Fruit fly (Drosophila melanogaster): ENCODE results near the gene CG44227.

The CG44227 gene

DNA sequence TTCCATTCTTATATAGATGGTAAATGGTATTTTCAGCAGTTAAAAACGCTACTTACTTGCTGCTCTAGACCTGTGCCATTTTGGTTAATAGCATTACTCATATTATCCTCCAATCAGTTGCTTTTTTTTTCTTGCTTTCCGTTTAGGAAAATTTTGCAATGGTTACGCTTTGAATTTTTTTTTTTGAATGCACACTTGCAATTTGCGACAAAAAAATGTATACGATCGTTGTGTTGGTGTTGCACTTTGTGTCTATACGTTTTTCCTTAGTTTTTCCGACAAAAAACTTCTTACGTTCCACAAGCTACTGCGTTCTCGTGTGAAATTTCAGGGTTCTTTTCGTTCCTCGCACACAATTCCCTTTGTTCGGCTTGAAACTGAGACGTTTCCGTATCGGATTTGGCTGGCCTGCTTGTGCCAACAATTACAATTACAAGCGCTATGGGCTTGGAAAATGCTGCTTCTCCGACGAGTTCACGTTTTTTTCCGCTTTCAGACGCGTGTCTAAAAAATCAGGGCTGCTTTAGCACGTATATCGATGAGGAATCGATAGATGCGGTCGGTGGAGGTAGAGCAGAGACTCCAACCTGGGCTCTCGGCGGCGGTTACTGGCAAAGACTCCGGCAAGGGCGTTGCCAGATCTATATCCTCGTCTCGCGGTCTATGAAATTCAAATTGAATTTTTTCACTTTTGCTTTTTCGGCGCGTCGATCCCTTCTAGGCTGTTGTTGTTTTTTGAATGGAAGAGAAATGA, 24.9 kb downstream of the CG44227 start (continued):
- no peak for TF ChIP-seq CG10462 (GFP tag; optimal IDR thresholded peaks at IDR 0.05)
- TF ChIP-seq scrt (GFP tag; optimal IDR thresholded peaks at IDR 0.05): peak; percentile 6
- TF ChIP-seq unpg (GFP tag; optimal IDR thresholded peaks at IDR 0.05): peak; percentile 40
- TF ChIP-seq her (GFP tag; optimal IDR thresholded peaks at IDR 0.05): peak; percentile 67
- TF ChIP-seq sens (GFP tag): peak; percentile 93
- TF ChIP-seq abd-A (tag; optimal IDR thresholded peaks at IDR 0.05): peak; percentile 8
- peak; percentile 43 for TF ChIP-seq CG4282 (GFP tag; optimal IDR thresholded peaks at IDR 0.05)
- no peak for TF ChIP-seq CG4820 (GFP tag; optimal IDR thresholded peaks at IDR 0.05)
- TF ChIP-seq CG2202 (tag; optimal IDR thresholded peaks at IDR 0.05): peak; percentile 30
- no peak for TF ChIP-seq CG10431 (GFP tag; optimal IDR thresholded peaks at IDR 0.05)
- TF ChIP-seq BEAF-32 (GFP tag; optimal IDR thresholded peaks at IDR 0.05): peak; percentile 97
- peak; percentile 39 for TF ChIP-seq Hsf (GFP tag; optimal IDR thresholded peaks at IDR 0.05)
- peak; percentile 99 for TF ChIP-seq Dref (GFP tag; IDR thresholded peaks at IDR 0.05)
- peak; percentile 25 for TF ChIP-seq sd (tag; optimal IDR thresholded peaks at IDR 0.05)
- TF ChIP-seq Dp (GFP tag; optimal IDR thresholded peaks at IDR 0.05): peak; percentile 98
- TF ChIP-seq maf-S (GFP tag; optimal IDR thresholded peaks at IDR 0.05): peak; percentile 40
- peak; percentile 95 for TF ChIP-seq MESR4 (GFP tag; optimal IDR thresholded peaks at IDR 0.05)
- TF ChIP-seq pros (GFP tag; optimal IDR thresholded peaks at IDR 0.05): peak; percentile 35
- no peak for TF ChIP-seq CG10979 (tag; optimal IDR thresholded peaks at IDR 0.05)
- TF ChIP-seq CG7928 (GFP tag; optimal IDR thresholded peaks at IDR 0.05): peak; percentile 87
- peak; percentile 75 for TF ChIP-seq vnd (GFP tag; IDR thresholded peaks at IDR 0.05; ENCODE audit: partially characterized antibody)
- TF ChIP-seq CG4424 (GFP tag; optimal IDR thresholded peaks at IDR 0.05): peak; percentile 17
- TF ChIP-seq ase (GFP tag; IDR thresholded peaks at IDR 0.05): no peak
- peak; percentile 65 for TF ChIP-seq gfzf (GFP tag; optimal IDR thresholded peaks at IDR 0.05)
- peak; percentile 96 for TF ChIP-seq amos (GFP tag; IDR thresholded peaks at IDR 0.05; ENCODE audit: partially characterized antibody)
- peak; percentile 30; the same call in 1 of the 2 replicates for TF ChIP-seq Atf6 (GFP tag; IDR thresholded peaks at IDR 0.05)
- peak in 1 of 2 experiments; percentile 74 for TF ChIP-seq crp (GFP tag; optimal IDR thresholded peaks at IDR 0.05)
- peak; percentile 93 for TF ChIP-seq Sry-δ (GFP tag; optimal IDR thresholded peaks at IDR 0.05)
- peak; percentile 32 for TF ChIP-seq CG7839 (tag; optimal IDR thresholded peaks at IDR 0.05)
- no peak for TF ChIP-seq CG4404 (GFP tag; IDR thresholded peaks at IDR 0.05)
- TF ChIP-seq Bgb (GFP tag; IDR thresholded peaks at IDR 0.05; ENCODE audit: partially characterized antibody): peak; percentile 97
- TF ChIP-seq cg (GFP tag; optimal IDR thresholded peaks at IDR 0.05): no peak
- no peak for TF ChIP-seq esg (GFP tag; conservative IDR thresholded peaks at IDR 0.05)
- TF ChIP-seq HLH54F (GFP tag; optimal IDR thresholded peaks at IDR 0.05): peak; percentile 12
- TF ChIP-seq Mes4 (GFP tag; optimal IDR thresholded peaks at IDR 0.05): peak; percentile 26
- peak; percentile 61 for TF ChIP-seq Fer1 (GFP tag; optimal IDR thresholded peaks at IDR 0.05)
- TF ChIP-seq stc (GFP tag; IDR thresholded peaks at IDR 0.05): no peak; the same call in 1 of the 2 replicates
- TF ChIP-seq CG11560 (tag; IDR thresholded peaks at IDR 0.05): peak; percentile 68
- peak; percentile 66 for TF ChIP-seq CG9932 (GFP tag; IDR thresholded peaks at IDR 0.05)
- peak; percentile 60 for TF ChIP-seq CG15601 (tag; optimal IDR thresholded peaks at IDR 0.05)
- peak; percentile 7 for TF ChIP-seq CG12236 (GFP tag; optimal IDR thresholded peaks at IDR 0.05)
- TF ChIP-seq CG11398 (GFP tag; optimal IDR thresholded peaks at IDR 0.05): peak; percentile 4
- TF ChIP-seq BtbVII (GFP tag; optimal IDR thresholded peaks at IDR 0.05): no peak
- TF ChIP-seq Pdp1 (GFP tag; optimal IDR thresholded peaks at IDR 0.05): peak in 1 of 2 experiments; percentile 19
- TF ChIP-seq Adf1 (GFP tag; IDR thresholded peaks at IDR 0.05): peak; percentile 66
- TF ChIP-seq lilli (GFP tag; optimal IDR thresholded peaks at IDR 0.05): peak; percentile 47
- TF ChIP-seq CG16863 (GFP tag; optimal IDR thresholded peaks at IDR 0.05): no peak
- peak; percentile 83 for TF ChIP-seq mld (GFP tag; IDR thresholded peaks at IDR 0.05; ENCODE audit: partially characterized antibody)
